Fruit fly (Drosophila melanogaster): ENCODE results near the gene CG10730.
A peak's percentile ranks its signal among the peaks of the same experiment; 100 is the strongest.

The CG10730 gene

dm6 chr2L:20097105-20097631, 25.2 kb upstream of the CG10730 start, which contains the start of the genes mRpS18B and Kua (continued):
- TF ChIP-seq CG3919 (GFP tag; optimal IDR thresholded peaks at IDR 0.05) (peak; percentile 42), CG3032 (tag; optimal IDR thresholded peaks at IDR 0.05) (peak; percentile 39), CG34406 (GFP tag; optimal IDR thresholded peaks at IDR 0.05) (peak; percentile 15), Sox102F (GFP tag; optimal IDR thresholded peaks at IDR 0.05) (no peak), eg (GFP tag; IDR thresholded peaks at IDR 0.05) (peak; percentile 35; the same call in 1 of the 3 replicates), ss (GFP tag; optimal IDR thresholded peaks at IDR 0.05) (no peak), Ets21C (GFP tag; optimal IDR thresholded peaks at IDR 0.05) (no peak), Sox15 (GFP tag; optimal IDR thresholded peaks at IDR 0.05) (no peak), CG1621 (tag; optimal IDR thresholded peaks at IDR 0.05) (no peak), lz (GFP tag; optimal IDR thresholded peaks at IDR 0.05) (peak; percentile 35), CG16779 (tag; optimal IDR thresholded peaks at IDR 0.05) (no peak), Eip78C (GFP tag) (peak; percentile 79), CG11902 (GFP tag; optimal IDR thresholded peaks at IDR 0.05) (peak; percentile 67), fkh (GFP tag; optimal IDR thresholded peaks at IDR 0.05) (no peak), Sox14 (GFP tag; optimal IDR thresholded peaks at IDR 0.05) (peak; percentile 9), Blimp-1 (GFP tag; optimal IDR thresholded peaks at IDR 0.05) (no peak), CG15336 (GFP tag; IDR thresholded peaks at IDR 0.05) (0 out of 2 replicates have a peak, but pooled peaks have one; percentile 21), Hr39 (GFP tag; optimal IDR thresholded peaks at IDR 0.05) (peak; percentile 17), CG9139 (GFP tag; optimal IDR thresholded peaks at IDR 0.05) (no peak), CG6792 (GFP tag; optimal IDR thresholded peaks at IDR 0.05) (peak; percentile 13), Gug (GFP tag; IDR thresholded peaks at IDR 0.05) (peak; percentile 15; the same call in 1 of the 2 replicates), cyc (GFP tag; optimal IDR thresholded peaks at IDR 0.05) (peak; percentile 42), esn (GFP tag; optimal IDR thresholded peaks at IDR 0.05) (peak; percentile 57), CG8632 (GFP tag; optimal IDR thresholded peaks at IDR 0.05) (peak; percentile 28), Met (GFP tag; optimal IDR thresholded peaks at IDR 0.05) (peak; percentile 29), vri (GFP tag; optimal IDR thresholded peaks at IDR 0.05) (peak; percentile 41), Smox (GFP tag; optimal IDR thresholded peaks at IDR 0.05) (peak; percentile 43), topi (GFP tag; optimal IDR thresholded peaks at IDR 0.05) (peak; percentile 23), CG7368 (GFP tag; optimal IDR thresholded peaks at IDR 0.05) (no peak)

dm6 chr2L:20093794-20094193, 21.8 kb upstream of the CG10730 start, which contains the start of the genes Taf13 and nesd:
Taf13 (minus strand) TSS chr2L:20093849.
nesd (plus strand) TSS chr2L:20093972.
- peak; percentile 30 for TF ChIP-seq achi (GFP tag; optimal IDR thresholded peaks at IDR 0.05)
- TF ChIP-seq fkh (GFP tag; optimal IDR thresholded peaks at IDR 0.05): peak; percentile 66
- TF ChIP-seq CG6792 (GFP tag; optimal IDR thresholded peaks at IDR 0.05): peak; percentile 19
- no peak for TF ChIP-seq dac (GFP tag; optimal IDR thresholded peaks at IDR 0.05)
- TF ChIP-seq OdsH (GFP tag; optimal IDR thresholded peaks at IDR 0.05): peak; percentile 45
- no peak for TF ChIP-seq Sox102F (GFP tag; optimal IDR thresholded peaks at IDR 0.05)
- TF ChIP-seq esn (GFP tag; optimal IDR thresholded peaks at IDR 0.05): peak; percentile 65
- peak; percentile 10 for TF ChIP-seq Ets96B (tag; optimal IDR thresholded peaks at IDR 0.05)
- TF ChIP-seq lz (GFP tag; optimal IDR thresholded peaks at IDR 0.05): peak; percentile 55
- TF ChIP-seq CG11762 (GFP tag; optimal IDR thresholded peaks at IDR 0.05; ENCODE audit: insufficient read depth): no peak
- peak; percentile 18 for TF ChIP-seq CG10631 (GFP tag; optimal IDR thresholded peaks at IDR 0.05)
- TF ChIP-seq CG8319 (GFP tag; optimal IDR thresholded peaks at IDR 0.05): no peak
- peak; percentile 1 for TF ChIP-seq acj6 (GFP tag; optimal IDR thresholded peaks at IDR 0.05)
- no peak for TF ChIP-seq eg (GFP tag; IDR thresholded peaks at IDR 0.05)
- peak; percentile 34 for TF ChIP-seq cyc (GFP tag; optimal IDR thresholded peaks at IDR 0.05)
- peak; percentile 39 for TF ChIP-seq Hr39 (GFP tag; optimal IDR thresholded peaks at IDR 0.05)
- peak; percentile 12 for TF ChIP-seq dsx (GFP tag; optimal IDR thresholded peaks at IDR 0.05; ENCODE audit: poor library complexity, severe bottlenecking)
- no peak for TF ChIP-seq CG8119 (GFP tag; IDR thresholded peaks at IDR 0.05)
- no peak for TF ChIP-seq Hr38 (GFP tag; optimal IDR thresholded peaks at IDR 0.05)
- TF ChIP-seq CG6163 (GFP tag; IDR thresholded peaks at IDR 0.05): no peak
- TF ChIP-seq Met (GFP tag; optimal IDR thresholded peaks at IDR 0.05): peak; percentile 34
- no peak for TF ChIP-seq Lpt (GFP tag; optimal IDR thresholded peaks at IDR 0.05)
- peak in 1 of 2 experiments; percentile 42 for TF ChIP-seq ss (GFP tag; optimal IDR thresholded peaks at IDR 0.05)
- no peak for TF ChIP-seq CG6854 (GFP tag; optimal IDR thresholded peaks at IDR 0.05)
- peak; percentile 39 for TF ChIP-seq CG31627 (GFP tag; optimal IDR thresholded peaks at IDR 0.05)
- TF ChIP-seq Hr4 (GFP tag; optimal IDR thresholded peaks at IDR 0.05): peak; percentile 36
- TF ChIP-seq fd59A (GFP tag; optimal IDR thresholded peaks at IDR 0.05): no peak
- TF ChIP-seq CG3032 (tag; optimal IDR thresholded peaks at IDR 0.05): peak; percentile 33
- TF ChIP-seq pdm3 (GFP tag; optimal IDR thresholded peaks at IDR 0.05): peak; percentile 1
- TF ChIP-seq topi (GFP tag; optimal IDR thresholded peaks at IDR 0.05): peak; percentile 41
- no peak for TF ChIP-seq CG32006 (GFP tag; optimal IDR thresholded peaks at IDR 0.05)
- TF ChIP-seq Smox (GFP tag; optimal IDR thresholded peaks at IDR 0.05): peak; percentile 28
- peak; percentile 24 for TF ChIP-seq Ets21C (GFP tag; optimal IDR thresholded peaks at IDR 0.05)
- peak; percentile 84 for TF ChIP-seq Eip78C (GFP tag)
- peak; percentile 47 for TF ChIP-seq Sox14 (GFP tag; optimal IDR thresholded peaks at IDR 0.05)
